Worm (Caenorhabditis elegans) whole organism, young adult: ENCODE results near the gene D1086.19.

ENCODE experiments used
- ceh-100 ChIP-seq: fragments of 200-800 bp; sonication (Bioruptor generic); IDR thresholded peaks from 2 replicates; pipeline ENCODE4 v1.3.6; 2022; ENCODE audit warnings: missing genetic modification reagents, missing genetic modification characterization, missing compliant biosample characterization
- ceh-91 ChIP-seq: fragments of 200-800 bp; sonication (Bioruptor generic); IDR thresholded peaks from 2 replicates; pipeline ENCODE4 v1.3.6; 2022; ENCODE audit warnings: missing genetic modification reagents, missing genetic modification characterization, missing compliant biosample characterization
- dox-1 ChIP-seq: fragments of 200-800 bp; sonication (Bioruptor generic); IDR thresholded peaks from 2 replicates; pipeline ENCODE4 v1.3.6; 2022; ENCODE audit warnings: missing genetic modification reagents, missing genetic modification characterization, missing compliant biosample characterization
- let-526 ChIP-seq: fragments of 200-800 bp; sonication (Bioruptor generic); IDR thresholded peaks from 2 replicates; pipeline ENCODE4 v1.3.6; 2022; ENCODE audit warnings: missing genetic modification reagents, missing genetic modification characterization, missing compliant biosample characterization
- nhr-179 ChIP-seq: sonication (generic microtip); optimal IDR thresholded peaks from 2 replicates; lab custom pipeline; 2016; ENCODE audit warnings: mild to moderate bottlenecking, missing genetic modification characterization, missing compliant biosample characterization
- rpc-1 ChIP-seq, 2 experiments: fragments of 150-350 bp in 1 of 2; sonication (generic microtip) in 1 of 2; optimal IDR thresholded peaks; 2 replicates each; lab custom pipeline; 2014 to 2018; ENCODE audit warnings: missing biosample characterization in 1 of 2, missing genetic modification characterization in 1 of 2, missing genetic modification reagents in 1 of 2, missing genotype in 1 of 2
- snpc-1.3 ChIP-seq: sonication (generic microtip); optimal IDR thresholded peaks from 2 replicates; lab custom pipeline; 2017; ENCODE audit warnings: missing genetic modification characterization, mild to moderate bottlenecking, missing compliant biosample characterization, antibody characterized with exemption, moderate library complexity, missing genotype, missing genetic modification reagents; ENCODE audit not compliant: insufficient read depth

- TF ChIP-seq ceh-100 (GFP tag; lab: Robert Waterston, UW) (no peak), nhr-179 (tag; lab: Kevin White, UChicago) (no peak), snpc-1.3 (tag; lab: Kevin White, UChicago) (no peak), rpc-1 (optimal IDR thresholded peaks at IDR 0.05; lab: Kevin White, UChicago) (no peak), rpc-1 (tag; optimal IDR thresholded peaks at IDR 0.05; lab: Kevin White, UChicago) (no peak), dox-1 (GFP tag; lab: Robert Waterston, UW) (no peak), ceh-91 (no peak), let-526 (GFP tag; lab: Robert Waterston, UW) (no peak)
Measured at ce11 chrV:14103970-14104369, 15.8 kb downstream of the D1086.19 start, which contains the start of gene D1086.9.
